Worm (Caenorhabditis elegans): ENCODE results near the gene cyp-23A1.

DNA sequence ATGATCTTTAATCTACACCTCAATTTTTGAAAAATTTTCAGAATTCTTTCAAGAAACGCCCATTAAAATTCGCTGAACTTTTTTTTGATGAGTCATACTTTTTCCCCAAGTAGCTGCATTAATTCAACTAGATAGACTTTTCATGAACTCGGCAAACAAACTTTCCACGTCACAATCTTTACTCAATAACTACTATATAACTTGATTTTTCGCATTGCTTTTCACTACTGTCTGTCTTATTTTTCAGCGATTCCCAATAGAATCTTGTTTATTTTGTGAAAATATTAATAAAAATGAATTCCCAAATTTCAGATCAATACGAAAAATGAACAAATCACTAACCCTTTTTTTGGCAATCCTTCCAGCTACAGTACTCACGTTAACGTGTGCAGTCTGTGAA is 33.7 kb upstream of the cyp-23A1 start, which contains the start of gene T05C1.1:
- no peak for TF ChIP-seq W03F9.2 (tag; optimal IDR thresholded peaks at IDR 0.05)
- TF ChIP-seq dao-5 (tag; optimal IDR thresholded peaks at IDR 0.05), result no peak
- TF ChIP-seq him-1 (tag; optimal IDR thresholded peaks at IDR 0.05), result no peak
